Fruit fly (Drosophila melanogaster): ENCODE data around the gene twr.

DNA sequence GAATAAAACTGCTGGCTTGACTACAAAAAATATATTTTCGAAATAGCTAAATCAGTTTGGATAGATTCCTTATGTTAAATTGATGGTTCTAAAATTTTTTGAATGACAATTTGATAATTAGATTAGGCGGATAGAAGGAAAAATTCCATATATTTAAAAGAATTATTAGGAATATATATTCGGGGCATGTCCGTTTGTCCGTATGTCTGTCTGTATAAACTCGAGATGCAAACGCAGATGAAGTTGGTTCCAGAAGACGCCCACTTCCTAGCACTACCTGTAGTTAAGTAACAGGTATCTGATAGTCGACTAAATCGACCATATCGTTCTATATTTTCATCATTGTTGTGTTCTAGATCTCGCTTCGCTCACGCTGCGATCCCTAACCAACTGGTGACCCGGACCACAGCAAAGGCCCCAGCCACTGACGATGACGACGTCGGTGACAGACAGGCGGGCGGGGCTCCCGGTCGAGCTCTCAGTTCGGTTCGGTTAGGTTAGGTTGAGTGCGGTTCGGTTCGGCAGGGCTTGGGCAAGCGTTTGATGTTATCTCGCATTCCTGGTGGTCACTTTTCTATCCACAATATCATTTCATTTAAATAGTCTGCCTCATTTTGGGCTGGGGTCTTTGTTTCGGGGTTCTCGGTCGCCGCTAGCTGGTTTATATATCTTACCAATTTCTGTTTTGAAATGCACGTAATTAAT lies 14.8 kb downstream of the twr start:
- no peak for TF ChIP-seq fd59A (GFP tag; optimal IDR thresholded peaks at IDR 0.05)
- no peak for TF ChIP-seq dac (GFP tag; optimal IDR thresholded peaks at IDR 0.05)
- no peak for TF ChIP-seq OdsH (GFP tag; optimal IDR thresholded peaks at IDR 0.05)
- TF ChIP-seq CG8119 (GFP tag; IDR thresholded peaks at IDR 0.05) = no peak
- no peak for TF ChIP-seq salr (GFP tag; optimal IDR thresholded peaks at IDR 0.05)
- no peak for TF ChIP-seq vri (GFP tag; optimal IDR thresholded peaks at IDR 0.05)
- TF ChIP-seq net (GFP tag; optimal IDR thresholded peaks at IDR 0.05) = no peak
- TF ChIP-seq Sox15 (GFP tag; optimal IDR thresholded peaks at IDR 0.05) = no peak
- no peak for TF ChIP-seq dsx (GFP tag; optimal IDR thresholded peaks at IDR 0.05; ENCODE audit: poor library complexity, severe bottlenecking)

Measured in whole organism, prepupa.